Fruit fly (Drosophila melanogaster): ENCODE measurements around the gene Fim.

Gene Fim

dm6 chrX:17308211-17308610 lies 6.5 kb upstream of the Fim start (continued):
- TF ChIP-seq CG7745 (tag; optimal IDR thresholded peaks at IDR 0.05) (no peak), CG42726 (GFP tag; IDR thresholded peaks at IDR 0.05; ENCODE audit: partially characterized antibody) (no peak), ranshi (GFP tag; IDR thresholded peaks at IDR 0.05) (no peak), Doc3 (GFP tag; IDR thresholded peaks at IDR 0.05; ENCODE audit: partially characterized antibody) (no peak), Ets65A (GFP tag) (no peak), Bdp1 (GFP tag; optimal IDR thresholded peaks at IDR 0.05) (no peak), fd102C (GFP tag; optimal IDR thresholded peaks at IDR 0.05) (no peak), Hr39 (optimal IDR thresholded peaks at IDR 0.05) (no peak), disco-r (GFP tag; optimal IDR thresholded peaks at IDR 0.05) (no peak), ems (GFP tag; optimal IDR thresholded peaks at IDR 0.05) (no peak), CG6272 (GFP tag; IDR thresholded peaks at IDR 0.05) (no peak), HLH4C (GFP tag; IDR thresholded peaks at IDR 0.05; ENCODE audit: partially characterized antibody) (no peak), CG11085 (GFP tag; IDR thresholded peaks at IDR 0.05) (no peak), CG10654 (GFP tag; optimal IDR thresholded peaks at IDR 0.05) (no peak), Side (GFP tag; optimal IDR thresholded peaks at IDR 0.05) (no peak), Dip3 (GFP tag; optimal IDR thresholded peaks at IDR 0.05) (no peak), Hr51 (GFP tag; optimal IDR thresholded peaks at IDR 0.05) (peak in 1 of 2 experiments; percentile 30), klu (GFP tag; IDR thresholded peaks at IDR 0.05) (no peak), CG14710 (tag; optimal IDR thresholded peaks at IDR 0.05) (peak; percentile 22), bsh (GFP tag; optimal IDR thresholded peaks at IDR 0.05) (peak in 1 of 2 experiments; percentile 26), tx (GFP tag; optimal IDR thresholded peaks at IDR 0.05) (no peak), CG10979 (tag; optimal IDR thresholded peaks at IDR 0.05) (peak; percentile 46), nmo (GFP tag; optimal IDR thresholded peaks at IDR 0.05) (peak; percentile 35), CG2712 (tag; optimal IDR thresholded peaks at IDR 0.05) (peak; percentile 46), Sry-β (GFP tag; optimal IDR thresholded peaks at IDR 0.05) (no peak), tio (GFP tag; optimal IDR thresholded peaks at IDR 0.05) (no peak), Neu2 (GFP tag; optimal IDR thresholded peaks at IDR 0.05; ENCODE audit: borderline replicate concordance) (no peak), ci (GFP tag; IDR thresholded peaks at IDR 0.05) (no peak), peb (GFP tag; IDR thresholded peaks at IDR 0.05) (no peak), eve (GFP tag; optimal IDR thresholded peaks at IDR 0.05) (no peak), slou (GFP tag; optimal IDR thresholded peaks at IDR 0.05) (no peak), Abd-B (GFP tag; optimal IDR thresholded peaks at IDR 0.05) (no peak), CG11560 (tag; IDR thresholded peaks at IDR 0.05) (no peak), sqz (GFP tag; optimal IDR thresholded peaks at IDR 0.05) (no peak), CG17361 (GFP tag; IDR thresholded peaks at IDR 0.05) (peak; percentile 63; the same call in 2 of the 3 replicates), bowl (GFP tag; IDR thresholded peaks at IDR 0.05) (no peak), Dek (tag; optimal IDR thresholded peaks at IDR 0.05) (no peak), CG6683 (GFP tag; optimal IDR thresholded peaks at IDR 0.05) (no peak), CG18476 (GFP tag; optimal IDR thresholded peaks at IDR 0.05) (no peak), CG32772 (GFP tag; IDR thresholded peaks at IDR 0.05) (no peak), fd3F (GFP tag; optimal IDR thresholded peaks at IDR 0.05) (no peak), sima (GFP tag; optimal IDR thresholded peaks at IDR 0.05) (no peak), Meics (GFP tag; optimal IDR thresholded peaks at IDR 0.05) (no peak), odd (GFP tag; optimal IDR thresholded peaks at IDR 0.05) (no peak), CG7963 (GFP tag; IDR thresholded peaks at IDR 0.05; ENCODE audit: partially characterized antibody) (no peak), B-H1 (GFP tag; IDR thresholded peaks at IDR 0.05) (no peak), CG17328 (GFP tag; IDR thresholded peaks at IDR 0.05) (no peak), ken (GFP tag; IDR thresholded peaks at IDR 0.05) (no peak), H15 (GFP tag; IDR thresholded peaks at IDR 0.05) (no peak), bbx (GFP tag; IDR thresholded peaks at IDR 0.05; ENCODE audit: partially characterized antibody) (no peak), trem (tag; optimal IDR thresholded peaks at IDR 0.05) (peak; percentile 2), chif (GFP tag; optimal IDR thresholded peaks at IDR 0.05) (no peak)

All from whole organism, embryonic.